Worm (Caenorhabditis elegans): ENCODE data around the gene Y48A6B.7.

Y48A6B.7 gene

ce11 chrIII:11063259-11063658, 36.9 kb upstream of the Y48A6B.7 start, which contains the start of gene rsa-2:
Gene rsa-2, plus strand, starts transcription at chrIII:11063479.
- TF ChIP-seq ceh-43 (GFP tag; optimal IDR thresholded peaks at IDR 0.05), result no peak
- TF ChIP-seq lin-32 (GFP tag; optimal IDR thresholded peaks at IDR 0.05), result no peak
- no peak for TF ChIP-seq blmp-1 (tag; optimal IDR thresholded peaks at IDR 0.05)
- peak; percentile 21 for TF ChIP-seq lsy-2 (tag; optimal IDR thresholded peaks at IDR 0.05)
- TF ChIP-seq nhr-76 (tag; optimal IDR thresholded peaks at IDR 0.05), result no peak
- no peak for TF ChIP-seq snpc-4 (tag; optimal IDR thresholded peaks at IDR 0.05)
- peak; percentile 45 for TF ChIP-seq mep-1 (tag; optimal IDR thresholded peaks at IDR 0.05)
- peak; percentile 71 for TF ChIP-seq ceh-83 (GFP tag; optimal IDR thresholded peaks at IDR 0.05)
- TF ChIP-seq elt-1 (tag; optimal IDR thresholded peaks at IDR 0.05; ENCODE audit: borderline replicate concordance, insufficient read depth), result no peak
- TF ChIP-seq unc-39 (tag; optimal IDR thresholded peaks at IDR 0.05), result no peak
- no peak for TF ChIP-seq mab-5 (tag; optimal IDR thresholded peaks at IDR 0.05)
- no peak for TF ChIP-seq zip-8 (tag; optimal IDR thresholded peaks at IDR 0.05)
- no peak for TF ChIP-seq tbx-8 (GFP tag; optimal IDR thresholded peaks at IDR 0.05)
- no peak for TF ChIP-seq nhr-12 (tag; optimal IDR thresholded peaks at IDR 0.05)
- no peak for TF ChIP-seq unc-120 (tag; optimal IDR thresholded peaks at IDR 0.05; ENCODE audit: poor library complexity, severe bottlenecking)
- TF ChIP-seq unc-62 (GFP tag; optimal IDR thresholded peaks at IDR 0.05), result no peak
- TF ChIP-seq nhr-28 (tag; optimal IDR thresholded peaks at IDR 0.05), result no peak
- TF ChIP-seq sptf-1 (tag; optimal IDR thresholded peaks at IDR 0.05), result peak; percentile 45
- TF ChIP-seq drap-1 (GFP tag; optimal IDR thresholded peaks at IDR 0.05), result peak; percentile 2
- no peak for TF ChIP-seq hlh-1 (tag; optimal IDR thresholded peaks at IDR 0.05)
- no peak for TF ChIP-seq bed-3 (GFP tag; optimal IDR thresholded peaks at IDR 0.05)
- TF ChIP-seq ceh-39 (tag; optimal IDR thresholded peaks at IDR 0.05), result no peak
- TF ChIP-seq lin-13 (tag; optimal IDR thresholded peaks at IDR 0.05), result peak; percentile 26
- TF ChIP-seq nhr-2 (tag; optimal IDR thresholded peaks at IDR 0.05), result no peak
- TF ChIP-seq ztf-11 (tag; optimal IDR thresholded peaks at IDR 0.05), result no peak
- no peak for TF ChIP-seq M03D4.4 (tag; optimal IDR thresholded peaks at IDR 0.05)
- no peak for TF ChIP-seq nhr-237 (tag; optimal IDR thresholded peaks at IDR 0.05)
- TF ChIP-seq sem-2 (GFP tag; optimal IDR thresholded peaks at IDR 0.05), result no peak
- no peak for TF ChIP-seq pha-4 (tag; optimal IDR thresholded peaks at IDR 0.05)
- TF ChIP-seq mls-2 (tag; optimal IDR thresholded peaks at IDR 0.05), result no peak
- TF ChIP-seq cnd-1 (tag; optimal IDR thresholded peaks at IDR 0.05), result no peak
- TF ChIP-seq ces-1 (GFP tag; optimal IDR thresholded peaks at IDR 0.05), result peak; percentile 46
- TF ChIP-seq flh-1 (GFP tag; optimal IDR thresholded peaks at IDR 0.05), result no peak
- TF ChIP-seq ham-2 (GFP tag; optimal IDR thresholded peaks at IDR 0.05), result no peak
- TF ChIP-seq elt-3 (tag; optimal IDR thresholded peaks at IDR 0.05), result no peak

ce11 chrIII:11059775-11060174, 33.4 kb upstream of the Y48A6B.7 start:
- TF ChIP-seq nhr-12 (tag; optimal IDR thresholded peaks at IDR 0.05) (no peak), unc-39 (tag; optimal IDR thresholded peaks at IDR 0.05) (no peak), nhr-76 (tag; optimal IDR thresholded peaks at IDR 0.05) (no peak), pha-4 (tag; optimal IDR thresholded peaks at IDR 0.05) (no peak), ham-2 (GFP tag; optimal IDR thresholded peaks at IDR 0.05) (no peak), unc-120 (tag; optimal IDR thresholded peaks at IDR 0.05; ENCODE audit: poor library complexity, severe bottlenecking) (no peak), sptf-1 (tag; optimal IDR thresholded peaks at IDR 0.05) (no peak), nhr-237 (tag; optimal IDR thresholded peaks at IDR 0.05) (no peak)

ce11 chrIII:11054532-11055265, 28.3 kb upstream of the Y48A6B.7 start:
- no peak for TF ChIP-seq ceh-43 (GFP tag; optimal IDR thresholded peaks at IDR 0.05)
- TF ChIP-seq ces-1 (GFP tag; optimal IDR thresholded peaks at IDR 0.05), result peak; percentile 11
- TF ChIP-seq mls-2 (tag; optimal IDR thresholded peaks at IDR 0.05), result no peak
- TF ChIP-seq pha-4 (tag; optimal IDR thresholded peaks at IDR 0.05), result peak; percentile 80
- TF ChIP-seq M03D4.4 (tag; optimal IDR thresholded peaks at IDR 0.05), result no peak
- TF ChIP-seq drap-1 (GFP tag; optimal IDR thresholded peaks at IDR 0.05), result no peak
- TF ChIP-seq lin-32 (GFP tag; optimal IDR thresholded peaks at IDR 0.05), result peak; percentile 27
- no peak for TF ChIP-seq nhr-76 (tag; optimal IDR thresholded peaks at IDR 0.05)
- TF ChIP-seq snpc-4 (tag; optimal IDR thresholded peaks at IDR 0.05), result no peak

Data from whole organism, mixed stage, embryonic.